Worm (Caenorhabditis elegans): ENCODE data around the gene Y39B6A.25.
A peak's percentile ranks its signal among the peaks of the same experiment; 100 is the strongest.
"Not testable (repeated sequence)": the region's sequence is repeated elsewhere in the genome, so short reads cannot be mapped to it uniquely, and the experiment has no call there.

ce11 chrV:19075157-19075556, 48.9 kb downstream of the Y39B6A.25 start:
- not testable (repeated sequence) for TF ChIP-seq cog-1 (tag; optimal IDR thresholded peaks at IDR 0.05); ref-1 (GFP tag; conservative IDR thresholded peaks at IDR 0.05); klf-2 (GFP tag; conservative IDR thresholded peaks at IDR 0.05); tab-1 (GFP tag; IDR thresholded peaks at IDR 0.05); ztf-23 (GFP tag; IDR thresholded peaks at IDR 0.05); med-1 (GFP tag; optimal IDR thresholded peaks at IDR 0.05; ENCODE audit: insufficient read depth); ztf-29 (GFP tag; IDR thresholded peaks at IDR 0.05)
- peak; percentile 92 for TF ChIP-seq T22C8.4 (GFP tag; IDR thresholded peaks at IDR 0.05)

All from whole organism, midembryonic.